Worm (Caenorhabditis elegans) whole organism, early embryonic: ENCODE results near the gene rom-1.

Source experiments
- ama-1 ChIP-seq: fragments of 150-350 bp; optimal IDR thresholded peaks from 2 replicates; lab custom pipeline; 2014
- flt-1 ChIP-seq: fragments of 200-800 bp; sonication (Bioruptor generic); IDR thresholded peaks from 2 replicates; pipeline ENCODE4 v1.3.6; 2022; ENCODE audit warnings: missing genetic modification characterization, missing compliant biosample characterization
- tbx-37 ChIP-seq: fragments of 200-800 bp; sonication (Bioruptor generic); conservative IDR thresholded peaks from 2 replicates; pipeline ENCODE4 v1.3.6; 2022; ENCODE audit warnings: missing genetic modification reagents, missing genetic modification characterization, missing compliant biosample characterization
- tra-4 ChIP-seq: sonication (generic microtip); optimal IDR thresholded peaks from 2 replicates; lab custom pipeline; 2017; ENCODE audit warnings: missing genetic modification characterization, missing compliant biosample characterization

- TF ChIP-seq tbx-37 (GFP tag; lab: Robert Waterston, UW) (no peak), tra-4 (no peak), ama-1 (lab: Kevin White, UChicago) (no peak), flt-1 (no peak)
These were observed 25.3 kb downstream of the rom-1 start, which contains the start of the genes C26E6.12 and eri-9 for ce11 chrIII:4932203-4932699.
